Worm (Caenorhabditis elegans) whole organism, early embryonic: ENCODE data around the gene dmd-10.

Experiments used
- F13C5.2 ChIP-seq: sonication (generic microtip); optimal IDR thresholded peaks from 2 replicates; lab custom pipeline; 2017; ENCODE audit warnings: mild to moderate bottlenecking, missing genetic modification characterization, inconsistent platforms, missing compliant biosample characterization
- aly-1 ChIP-seq: sonication (generic microtip); optimal IDR thresholded peaks from 2 replicates; lab custom pipeline; 2016; ENCODE audit warnings: missing genetic modification characterization, missing compliant biosample characterization
- ama-1 ChIP-seq: fragments of 150-350 bp; optimal IDR thresholded peaks from 2 replicates; lab custom pipeline; 2014
- ceh-13 ChIP-seq: fragments of 200-800 bp; sonication (Bioruptor generic); optimal IDR thresholded peaks from 2 replicates; lab custom pipeline; 2018; ENCODE audit warnings: mild to moderate bottlenecking, missing genetic modification characterization, missing compliant biosample characterization
- flt-1 ChIP-seq: fragments of 200-800 bp; sonication (Bioruptor generic); IDR thresholded peaks from 2 replicates; pipeline ENCODE4 v1.3.6; 2022; ENCODE audit warnings: missing genetic modification characterization, missing compliant biosample characterization
- hmbx-1 ChIP-seq: sonication (generic microtip); optimal IDR thresholded peaks from 2 replicates; lab custom pipeline; 2016; ENCODE audit warnings: mild to moderate bottlenecking, missing genetic modification characterization, missing compliant biosample characterization
- hmg-4 ChIP-seq: fragments of 200-800 bp; sonication (Bioruptor generic); optimal IDR thresholded peaks from 2 replicates; lab custom pipeline; 2018; ENCODE audit warnings: mild to moderate bottlenecking, missing genetic modification characterization, missing compliant biosample characterization
- tbx-37 ChIP-seq: fragments of 200-800 bp; sonication (Bioruptor generic); conservative IDR thresholded peaks from 2 replicates; pipeline ENCODE4 v1.3.6; 2022; ENCODE audit warnings: missing genetic modification reagents, missing genetic modification characterization, missing compliant biosample characterization
- tra-4 ChIP-seq: sonication (generic microtip); optimal IDR thresholded peaks from 2 replicates; lab custom pipeline; 2017; ENCODE audit warnings: missing genetic modification characterization, missing compliant biosample characterization

ce11 chrV:13185384-13185783, 51.0 kb downstream of the dmd-10 start, which contains the start of gene sri-6:
- no peak for TF ChIP-seq aly-1 (tag; lab: Kevin White, UChicago)
- TF ChIP-seq tbx-37 = no peak
- no peak for TF ChIP-seq hmg-4 (GFP tag; lab: Kevin White, UChicago)
- no peak for TF ChIP-seq F13C5.2
- no peak for TF ChIP-seq ceh-13 (GFP tag; lab: Kevin White, UChicago)
- TF ChIP-seq hmbx-1 = no peak
- TF ChIP-seq flt-1 = no peak
- no peak for TF ChIP-seq tra-4 (tag; lab: Kevin White, UChicago)
- TF ChIP-seq ama-1 (lab: Kevin White, UChicago) = no peak
